Worm (Caenorhabditis elegans): ENCODE data around the gene nhr-133.

nhr-133 gene

DNA sequence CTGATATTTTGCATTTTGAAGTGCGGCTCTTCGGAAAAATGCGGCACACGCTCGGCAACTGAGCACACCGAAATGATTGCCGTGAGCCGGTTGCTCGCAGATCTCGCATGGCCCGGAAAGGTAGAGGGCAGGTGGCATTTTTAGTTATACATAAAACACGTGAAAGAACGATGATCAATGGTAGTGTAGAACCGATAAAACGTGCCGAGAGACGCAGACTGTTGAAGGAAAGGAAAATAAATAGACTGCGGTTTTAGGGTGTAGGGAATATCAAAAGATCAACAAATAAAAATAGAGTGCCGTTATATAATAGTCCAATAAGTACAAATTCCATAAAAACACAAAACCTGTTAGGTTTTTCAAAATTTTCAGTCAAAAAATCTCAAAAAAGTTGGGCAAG lies at the start of gene nhr-133:
nhr-133 (minus strand) TSS at position 183 of the 400 bp plus-strand sequence.
- TF ChIP-seq ztf-4 (tag; optimal IDR thresholded peaks at IDR 0.05) = no peak
- TF ChIP-seq alr-1 (tag; optimal IDR thresholded peaks at IDR 0.05) = no peak
- TF ChIP-seq unc-55 (GFP tag; optimal IDR thresholded peaks at IDR 0.05) = no peak
- TF ChIP-seq ztf-1 (GFP tag; conservative IDR thresholded peaks at IDR 0.05) = no peak
- no peak for TF ChIP-seq nhr-21 (tag; optimal IDR thresholded peaks at IDR 0.05)
- TF ChIP-seq nhr-6 (tag; optimal IDR thresholded peaks at IDR 0.05) = no peak
- TF ChIP-seq nhr-11 (tag; optimal IDR thresholded peaks at IDR 0.05) = no peak
- no peak for TF ChIP-seq nhr-77 (tag; optimal IDR thresholded peaks at IDR 0.05)
- no peak for TF ChIP-seq elt-1 (tag; optimal IDR thresholded peaks at IDR 0.05)
- no peak for TF ChIP-seq gmeb-1 (tag; optimal IDR thresholded peaks at IDR 0.05)
- no peak for TF ChIP-seq lsy-2 (tag; optimal IDR thresholded peaks at IDR 0.05)
- TF ChIP-seq mbf-1 (tag; optimal IDR thresholded peaks at IDR 0.05) = no peak
- TF ChIP-seq ZK546.5 (tag; optimal IDR thresholded peaks at IDR 0.05) = no peak
- no peak for TF ChIP-seq nhr-10 (tag; optimal IDR thresholded peaks at IDR 0.05)
- no peak for TF ChIP-seq ztf-11 (tag; optimal IDR thresholded peaks at IDR 0.05)
- no peak for TF ChIP-seq lin-39 (tag; optimal IDR thresholded peaks at IDR 0.05)
- no peak for TF ChIP-seq unc-39 (tag; optimal IDR thresholded peaks at IDR 0.05)
- TF ChIP-seq nhr-129 (tag; optimal IDR thresholded peaks at IDR 0.05) = peak; percentile 7
- TF ChIP-seq dmd-4 (tag; optimal IDR thresholded peaks at IDR 0.05) = no peak
- no peak for TF ChIP-seq nhr-23 (tag; optimal IDR thresholded peaks at IDR 0.05)
- TF ChIP-seq nhr-25 (tag; optimal IDR thresholded peaks at IDR 0.05) = no peak
- peak; percentile 38 for TF ChIP-seq crh-2 (tag; optimal IDR thresholded peaks at IDR 0.05)
- no peak for TF ChIP-seq ceh-16 (tag; optimal IDR thresholded peaks at IDR 0.05)
- TF ChIP-seq sma-3 (GFP tag; optimal IDR thresholded peaks at IDR 0.05) = no peak
- peak; percentile 3 for TF ChIP-seq F13H6.1 (tag; optimal IDR thresholded peaks at IDR 0.05)
- peak; percentile 73 for TF ChIP-seq sma-9 (GFP tag; optimal IDR thresholded peaks at IDR 0.05)
- no peak for TF ChIP-seq sma-9 (tag; optimal IDR thresholded peaks at IDR 0.05)
- no peak for TF ChIP-seq snpc-4 (tag; optimal IDR thresholded peaks at IDR 0.05)
- TF ChIP-seq fos-1 (tag; optimal IDR thresholded peaks at IDR 0.05) = peak; percentile 23
- TF ChIP-seq zag-1 (tag; optimal IDR thresholded peaks at IDR 0.05) = no peak
- no peak for TF ChIP-seq skn-1 (tag; optimal IDR thresholded peaks at IDR 0.05)

DNA sequence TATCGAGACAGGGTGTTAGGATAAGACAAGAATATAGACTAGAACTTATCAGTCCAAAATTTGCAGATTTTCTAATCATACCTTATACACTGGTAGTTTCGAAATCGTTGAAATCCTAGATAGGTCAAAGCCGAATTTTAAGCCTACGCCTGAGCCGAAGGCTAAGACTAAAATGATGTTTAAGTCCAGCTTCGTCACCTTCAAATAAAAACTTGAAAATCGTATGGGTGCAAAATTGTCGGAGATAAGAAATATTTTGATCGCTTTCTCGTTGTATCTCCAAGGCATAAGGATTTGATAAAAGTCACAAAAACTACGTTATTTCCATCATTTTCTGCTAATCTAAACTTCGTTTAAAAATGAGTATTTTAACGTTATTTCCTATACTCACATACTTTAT lies 48.7 kb upstream of the nhr-133 start, which contains the start of gene F41B5.12:
F41B5.12 (plus strand) TSS at position 301 of the 400 bp plus-strand sequence.
- TF ChIP-seq skn-1 (tag; optimal IDR thresholded peaks at IDR 0.05) (no peak), ceh-82 (tag; optimal IDR thresholded peaks at IDR 0.05) (no peak), peb-1 (tag; optimal IDR thresholded peaks at IDR 0.05) (no peak), unc-55 (GFP tag; optimal IDR thresholded peaks at IDR 0.05) (no peak), gmeb-1 (tag; optimal IDR thresholded peaks at IDR 0.05) (no peak), ceh-16 (tag; optimal IDR thresholded peaks at IDR 0.05) (no peak), lin-39 (tag; optimal IDR thresholded peaks at IDR 0.05) (no peak), nhr-11 (tag; optimal IDR thresholded peaks at IDR 0.05) (no peak), Y55F3AM.14 (GFP tag; optimal IDR thresholded peaks at IDR 0.05) (no peak), nhr-23 (tag; optimal IDR thresholded peaks at IDR 0.05) (no peak), nhr-25 (tag; optimal IDR thresholded peaks at IDR 0.05) (no peak), elt-3 (tag; optimal IDR thresholded peaks at IDR 0.05) (no peak), crh-2 (tag; optimal IDR thresholded peaks at IDR 0.05) (no peak), ZK546.5 (tag; optimal IDR thresholded peaks at IDR 0.05) (no peak), zag-1 (tag; optimal IDR thresholded peaks at IDR 0.05) (no peak), blmp-1 (tag; optimal IDR thresholded peaks at IDR 0.05; ENCODE audit: insufficient read depth) (no peak), ama-1 (optimal IDR thresholded peaks at IDR 0.05) (no peak), nhr-12 (tag; optimal IDR thresholded peaks at IDR 0.05) (no peak)

DNA sequence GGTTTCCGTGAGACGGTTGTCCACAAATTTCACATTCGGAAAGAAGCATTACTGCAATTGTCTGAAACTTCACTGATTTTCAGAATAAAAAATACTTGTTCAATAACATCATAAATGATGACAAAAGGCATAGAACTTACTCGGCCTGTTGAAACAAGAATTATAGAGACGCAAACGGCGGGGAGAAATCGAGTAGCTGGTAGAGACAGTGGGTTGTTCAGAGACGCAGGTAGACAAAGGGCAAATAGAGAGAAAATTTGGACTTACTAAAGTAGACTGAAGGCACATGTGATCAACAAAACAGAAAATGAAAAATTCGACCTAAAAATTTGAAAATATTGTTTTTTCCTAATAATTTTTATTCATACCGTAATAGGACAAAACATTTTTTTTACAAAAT lies 47.8 kb upstream of the nhr-133 start, which contains the start of gene nhr-182:
nhr-182 (minus strand) TSS at position 178 of the 400 bp plus-strand sequence.
- TF ChIP-seq elt-3 (tag; optimal IDR thresholded peaks at IDR 0.05) (no peak), sma-9 (GFP tag; optimal IDR thresholded peaks at IDR 0.05) (peak; percentile 19), sma-9 (tag; optimal IDR thresholded peaks at IDR 0.05) (no peak), ztf-11 (tag; optimal IDR thresholded peaks at IDR 0.05) (no peak), crh-2 (tag; optimal IDR thresholded peaks at IDR 0.05) (peak; percentile 49), fos-1 (tag; optimal IDR thresholded peaks at IDR 0.05) (peak; percentile 18), nhr-77 (tag; optimal IDR thresholded peaks at IDR 0.05) (no peak), C34F6.9 (tag; optimal IDR thresholded peaks at IDR 0.05) (peak; percentile 27), nhr-129 (tag; optimal IDR thresholded peaks at IDR 0.05) (peak; percentile 28), skn-1 (tag; optimal IDR thresholded peaks at IDR 0.05) (peak; percentile 86), lsy-2 (tag; optimal IDR thresholded peaks at IDR 0.05) (peak in 1 of 2 experiments; percentile 28), F13H6.1 (tag; optimal IDR thresholded peaks at IDR 0.05) (peak; percentile 6)
